Worm (Caenorhabditis elegans): ENCODE measurements around the gene nspb-4.
"Not testable (repeated sequence)": the region's sequence is repeated elsewhere in the genome, so short reads cannot be mapped to it uniquely, and the experiment has no call there.

Gene nspb-4

ce11 chrIV:6597298-6597697 is 720 bp upstream of the nspb-4 start, which contains the start of gene F38A5.6:
F38A5.6 (minus strand) TSS chrIV:6597398.
- TF ChIP-seq ceh-83 (GFP tag; optimal IDR thresholded peaks at IDR 0.05): no peak
- no peak for TF ChIP-seq nhr-2 (tag; optimal IDR thresholded peaks at IDR 0.05)
- TF ChIP-seq snpc-4 (tag; optimal IDR thresholded peaks at IDR 0.05): no peak
- TF ChIP-seq nhr-237 (tag; optimal IDR thresholded peaks at IDR 0.05): no peak
- TF ChIP-seq zip-8 (tag; optimal IDR thresholded peaks at IDR 0.05): no peak
- TF ChIP-seq ces-1 (GFP tag; optimal IDR thresholded peaks at IDR 0.05): no peak
- TF ChIP-seq hlh-1 (tag; optimal IDR thresholded peaks at IDR 0.05): no peak
- no peak for TF ChIP-seq sptf-1 (tag; optimal IDR thresholded peaks at IDR 0.05)
- TF ChIP-seq unc-62 (GFP tag; optimal IDR thresholded peaks at IDR 0.05): no peak
- no peak for TF ChIP-seq lin-13 (tag; optimal IDR thresholded peaks at IDR 0.05)
- TF ChIP-seq lsy-2 (tag; optimal IDR thresholded peaks at IDR 0.05): no peak
- no peak for TF ChIP-seq ztf-11 (tag; optimal IDR thresholded peaks at IDR 0.05)
- TF ChIP-seq blmp-1 (tag; optimal IDR thresholded peaks at IDR 0.05): no peak
- TF ChIP-seq nhr-28 (tag; optimal IDR thresholded peaks at IDR 0.05): no peak
- TF ChIP-seq nhr-12 (tag; optimal IDR thresholded peaks at IDR 0.05): no peak

ce11 chrIV:6598740-6599139 is 722 bp downstream of the nspb-4 start, which contains the start of gene nspb-5:
nspb-5 (plus strand) TSS chrIV:6599040.
- TF ChIP-seq drap-1 (GFP tag; optimal IDR thresholded peaks at IDR 0.05); flh-1 (GFP tag; optimal IDR thresholded peaks at IDR 0.05); ceh-39 (tag; optimal IDR thresholded peaks at IDR 0.05): not testable (repeated sequence)

- TF ChIP-seq mls-2 (tag; optimal IDR thresholded peaks at IDR 0.05) (no peak), mab-5 (tag; optimal IDR thresholded peaks at IDR 0.05) (no peak), lsy-2 (tag; optimal IDR thresholded peaks at IDR 0.05) (no peak), nhr-2 (tag; optimal IDR thresholded peaks at IDR 0.05) (no peak), nhr-12 (tag; optimal IDR thresholded peaks at IDR 0.05) (no peak), unc-120 (tag; optimal IDR thresholded peaks at IDR 0.05; ENCODE audit: poor library complexity, severe bottlenecking) (no peak), blmp-1 (tag; optimal IDR thresholded peaks at IDR 0.05) (no peak), elt-1 (tag; optimal IDR thresholded peaks at IDR 0.05; ENCODE audit: borderline replicate concordance, insufficient read depth) (no peak)
Measured at ce11 chrIV:6599447-6599846, 1.4 kb downstream of the nspb-4 start, which contains the start of gene F38A5.8. F38A5.8 (plus strand) TSS chrIV:6599747.

ce11 chrIV:6601213-6601724 is 3.3 kb downstream of the nspb-4 start, which contains the start of gene sup-36:
sup-36 (plus strand) TSS chrIV:6601674.
- TF ChIP-seq lsy-2 (tag; optimal IDR thresholded peaks at IDR 0.05) (no peak), hlh-1 (tag; optimal IDR thresholded peaks at IDR 0.05) (peak; percentile 52), ceh-39 (tag; optimal IDR thresholded peaks at IDR 0.05) (peak; percentile 63)

ce11 chrIV:6602376-6602775 is 4.4 kb downstream of the nspb-4 start, which contains the start of gene F15B10.3:
F15B10.3 (plus strand) TSS chrIV:6602676.
- no peak for TF ChIP-seq unc-62 (GFP tag; optimal IDR thresholded peaks at IDR 0.05)
- TF ChIP-seq mep-1 (tag; optimal IDR thresholded peaks at IDR 0.05): no peak
- no peak for TF ChIP-seq ztf-11 (tag; optimal IDR thresholded peaks at IDR 0.05)
- no peak for TF ChIP-seq mls-2 (tag; optimal IDR thresholded peaks at IDR 0.05)
- no peak for TF ChIP-seq elt-1 (tag; optimal IDR thresholded peaks at IDR 0.05; ENCODE audit: borderline replicate concordance, insufficient read depth)
- TF ChIP-seq M03D4.4 (tag; optimal IDR thresholded peaks at IDR 0.05): no peak

ce11 chrIV:6603549-6603948 is 5.5 kb downstream of the nspb-4 start:
- TF ChIP-seq nhr-76 (tag; optimal IDR thresholded peaks at IDR 0.05) (no peak), ceh-83 (GFP tag; optimal IDR thresholded peaks at IDR 0.05) (no peak)

- TF ChIP-seq lsy-2 (tag; optimal IDR thresholded peaks at IDR 0.05): no peak
- TF ChIP-seq zip-8 (tag; optimal IDR thresholded peaks at IDR 0.05): no peak
- TF ChIP-seq ceh-39 (tag; optimal IDR thresholded peaks at IDR 0.05): no peak
- TF ChIP-seq nhr-237 (tag; optimal IDR thresholded peaks at IDR 0.05): no peak
- no peak for TF ChIP-seq nhr-76 (tag; optimal IDR thresholded peaks at IDR 0.05)
- TF ChIP-seq sem-2 (GFP tag; optimal IDR thresholded peaks at IDR 0.05): no peak
- TF ChIP-seq hlh-1 (tag; optimal IDR thresholded peaks at IDR 0.05): no peak
- TF ChIP-seq nhr-28 (tag; optimal IDR thresholded peaks at IDR 0.05): no peak
- TF ChIP-seq unc-62 (GFP tag; optimal IDR thresholded peaks at IDR 0.05): no peak
- TF ChIP-seq drap-1 (GFP tag; optimal IDR thresholded peaks at IDR 0.05): no peak
- no peak for TF ChIP-seq elt-3 (tag; optimal IDR thresholded peaks at IDR 0.05)
- no peak for TF ChIP-seq sptf-1 (tag; optimal IDR thresholded peaks at IDR 0.05)
Measured at ce11 chrIV:6605863-6606262, 7.8 kb downstream of the nspb-4 start, which contains the start of gene nstp-2. nstp-2 (minus strand) TSS chrIV:6606188.

All from whole organism, mixed stage, embryonic.